Fruit fly (Drosophila melanogaster) Kc167 (cell line): ENCODE measurements around the gene CG2116.

Source experiments
- Myc ChIP-seq: fragments of >200 bp; optimal IDR thresholded peaks from 2 replicates; lab custom pipeline; 2017; ENCODE audit warnings: missing external identifiers
- Sin3A ChIP-seq: fragments of >200 bp; optimal IDR thresholded peaks from 2 replicates; lab custom pipeline; 2018; ENCODE audit warnings: missing external identifiers
- h ChIP-seq: fragments of >200 bp; optimal IDR thresholded peaks from 3 replicates; lab custom pipeline; 2018; ENCODE audit warnings: missing external identifiers
- insv ChIP-seq: fragments of >200 bp; optimal IDR thresholded peaks from 3 replicates; lab custom pipeline; 2018; ENCODE audit warnings: missing external identifiers
- psq ChIP-seq: fragments of >200 bp; optimal IDR thresholded peaks from 2 replicates; lab custom pipeline; 2017; ENCODE audit warnings: missing external identifiers
- ttk ChIP-seq: sonication (Bioruptor generic); optimal IDR thresholded peaks from 2 replicates; lab custom pipeline; 2017; ENCODE audit warnings: missing external identifiers

The CG2116 gene

dm6 chrX:8120939-8121338, 8.7 kb upstream of the CG2116 start, which contains the start of gene CG2260:
CG2260 (minus strand) TSS chrX:8121147.
- TF ChIP-seq insv (lab: Kevin White, UChicago), result no peak
- TF ChIP-seq Sin3A (lab: Kevin White, UChicago), result no peak
- no peak for TF ChIP-seq h (lab: Kevin White, UChicago)
- TF ChIP-seq Myc (lab: Kevin White, UChicago), result no peak
- TF ChIP-seq psq (lab: Kevin White, UChicago), result no peak
- TF ChIP-seq ttk (lab: Kevin White, UChicago), result no peak

dm6 chrX:8122834-8123233, 6.8 kb upstream of the CG2116 start:
- no peak for TF ChIP-seq ttk (lab: Kevin White, UChicago)
- TF ChIP-seq Sin3A (lab: Kevin White, UChicago), result no peak
- no peak for TF ChIP-seq h (lab: Kevin White, UChicago)
- no peak for TF ChIP-seq Myc (lab: Kevin White, UChicago)
- no peak for TF ChIP-seq psq (lab: Kevin White, UChicago)
- no peak for TF ChIP-seq insv (lab: Kevin White, UChicago)

dm6 chrX:8125224-8125649, 4.4 kb upstream of the CG2116 start:
- TF ChIP-seq ttk (lab: Kevin White, UChicago) (no peak), insv (lab: Kevin White, UChicago) (no peak), h (lab: Kevin White, UChicago) (no peak), psq (lab: Kevin White, UChicago) (no peak), Myc (lab: Kevin White, UChicago) (no peak), Sin3A (lab: Kevin White, UChicago) (no peak)

- TF ChIP-seq h (lab: Kevin White, UChicago) (no peak), Sin3A (lab: Kevin White, UChicago) (no peak), insv (lab: Kevin White, UChicago) (no peak), psq (lab: Kevin White, UChicago) (no peak), ttk (lab: Kevin White, UChicago) (no peak), Myc (lab: Kevin White, UChicago) (no peak)
Measured at dm6 chrX:8126149-8126548, 3.5 kb upstream of the CG2116 start.

- TF ChIP-seq Myc (lab: Kevin White, UChicago) (no peak), ttk (lab: Kevin White, UChicago) (no peak), psq (lab: Kevin White, UChicago) (no peak)
Measured at dm6 chrX:8128133-8128532, 1.5 kb upstream of the CG2116 start.

dm6 chrX:8131693-8132313, 2.2 kb downstream of the CG2116 start, which contains the start of gene CG10958:
CG10958 (plus strand) TSS chrX:8132285.
- TF ChIP-seq h (lab: Kevin White, UChicago) (no peak), Sin3A (lab: Kevin White, UChicago) (no peak), insv (lab: Kevin White, UChicago) (no peak), ttk (lab: Kevin White, UChicago) (no peak), Myc (lab: Kevin White, UChicago) (no peak), psq (lab: Kevin White, UChicago) (no peak)

- TF ChIP-seq h (lab: Kevin White, UChicago), result no peak
- no peak for TF ChIP-seq psq (lab: Kevin White, UChicago)
- no peak for TF ChIP-seq Sin3A (lab: Kevin White, UChicago)
Measured at dm6 chrX:8135420-8135874, 5.8 kb downstream of the CG2116 start, which contains the start of the genes cyr and CG2120. cyr (minus strand) TSS chrX:8135713. CG2120 (plus strand) TSS chrX:8135824.

- TF ChIP-seq h (lab: Kevin White, UChicago), result no peak
- TF ChIP-seq insv (lab: Kevin White, UChicago), result no peak
- no peak for TF ChIP-seq psq (lab: Kevin White, UChicago)
- TF ChIP-seq Myc (lab: Kevin White, UChicago), result no peak
- TF ChIP-seq Sin3A (lab: Kevin White, UChicago), result no peak
- no peak for TF ChIP-seq ttk (lab: Kevin White, UChicago)
Measured at dm6 chrX:8137285-8137684, 7.7 kb downstream of the CG2116 start.

- TF ChIP-seq insv (lab: Kevin White, UChicago) (no peak), ttk (lab: Kevin White, UChicago) (no peak), Myc (lab: Kevin White, UChicago) (no peak), Sin3A (lab: Kevin White, UChicago) (no peak), psq (lab: Kevin White, UChicago) (no peak), h (lab: Kevin White, UChicago) (no peak)
Measured at dm6 chrX:8140707-8141106, 11.1 kb downstream of the CG2116 start.

dm6 chrX:8141353-8142066, 11.9 kb downstream of the CG2116 start:
- no peak for TF ChIP-seq Sin3A (lab: Kevin White, UChicago)
- TF ChIP-seq h (lab: Kevin White, UChicago), result no peak
- TF ChIP-seq Myc (lab: Kevin White, UChicago), result no peak
- no peak for TF ChIP-seq psq (lab: Kevin White, UChicago)
- TF ChIP-seq ttk (lab: Kevin White, UChicago), result no peak
- TF ChIP-seq insv (lab: Kevin White, UChicago), result no peak

dm6 chrX:8142067-8142462, 12.5 kb downstream of the CG2116 start, which contains the start of gene Smox:
Smox (minus strand) TSS chrX:8142279.
- TF ChIP-seq ttk (lab: Kevin White, UChicago), result no peak
- no peak for TF ChIP-seq h (lab: Kevin White, UChicago)
- no peak for TF ChIP-seq psq (lab: Kevin White, UChicago)
- TF ChIP-seq Myc (lab: Kevin White, UChicago), result no peak
